Fruit fly (Drosophila melanogaster) whole organism, embryonic: Measurements from ENCODE around the gene lbl.

Source experiments
- Abd-B ChIP-seq: fragments of 200-800 bp; sonication (Bioruptor generic); optimal IDR thresholded peaks from 2 replicates; lab custom pipeline; 2018; ENCODE audit warnings: missing biosample characterization, mild to moderate bottlenecking, missing genetic modification characterization, moderate library complexity
- Ada2b ChIP-seq: fragments of 200-800 bp; sonication (Bioruptor generic); IDR thresholded peaks from 2 replicates; pipeline ENCODE4 v1.3.6; 2022; ENCODE audit warnings: missing biosample characterization, missing genetic modification characterization
- Aef1 ChIP-seq: fragments of 200-800 bp; sonication (Bioruptor generic); IDR thresholded peaks from 3 replicates; pipeline ENCODE4 v1.3.6; 2022; ENCODE audit warnings: missing biosample characterization, missing genetic modification characterization
- CG10462 ChIP-seq: fragments of 200-800 bp; sonication (Bioruptor generic); optimal IDR thresholded peaks from 2 replicates; lab custom pipeline; 2016; ENCODE audit warnings: missing biosample characterization, missing genetic modification characterization
- CG10959 ChIP-seq: fragments of 200-800 bp; sonication (Bioruptor generic); IDR thresholded peaks from 2 replicates; pipeline ENCODE4 v1.3.6; 2022; ENCODE audit warnings: missing biosample characterization, missing genetic modification characterization
- CG12299 ChIP-seq: fragments of 200-800 bp; sonication (Bioruptor generic); optimal IDR thresholded peaks from 2 replicates; lab custom pipeline; 2018; ENCODE audit warnings: missing biosample characterization, mild to moderate bottlenecking, missing genetic modification characterization
- CG13123 ChIP-seq: fragments of 200-800 bp; sonication (Bioruptor generic); optimal IDR thresholded peaks from 2 replicates; lab custom pipeline; 2016; ENCODE audit warnings: missing biosample characterization, missing genetic modification characterization
- CG13894 ChIP-seq: fragments of 200-800 bp; sonication (Bioruptor generic); optimal IDR thresholded peaks from 3 replicates; lab custom pipeline; 2018; ENCODE audit warnings: missing biosample characterization, mild to moderate bottlenecking, missing genetic modification characterization, moderate library complexity
- CG14710 ChIP-seq: fragments of 200-800 bp; sonication (Bioruptor generic); optimal IDR thresholded peaks from 3 replicates; lab custom pipeline; 2019; ENCODE audit warnings: missing biosample characterization, mild to moderate bottlenecking, missing genetic modification characterization, moderate library complexity
- CG15073 ChIP-seq: fragments of 200-800 bp; sonication (Bioruptor generic); optimal IDR thresholded peaks from 2 replicates; lab custom pipeline; 2016; ENCODE audit warnings: missing biosample characterization, missing genetic modification characterization
- CG1647 ChIP-seq: fragments of 200-800 bp; sonication (Bioruptor generic); optimal IDR thresholded peaks from 3 replicates; lab custom pipeline; 2016; ENCODE audit warnings: missing biosample characterization, missing genetic modification characterization
- CG16815 ChIP-seq: fragments of 200-800 bp; sonication (Bioruptor generic); optimal IDR thresholded peaks from 3 replicates; lab custom pipeline; 2017; ENCODE audit warnings: missing biosample characterization, mild to moderate bottlenecking, missing genetic modification characterization
- CG17361 ChIP-seq: fragments of 200-800 bp; sonication (Bioruptor generic); IDR thresholded peaks from 3 replicates; pipeline ENCODE4 v1.3.6; 2022; ENCODE audit warnings: missing biosample characterization, missing genetic modification characterization
- CG17802 ChIP-seq: fragments of 200-800 bp; sonication (Bioruptor generic); optimal IDR thresholded peaks from 2 replicates; lab custom pipeline; 2018; ENCODE audit warnings: missing biosample characterization, mild to moderate bottlenecking, missing genetic modification characterization, moderate library complexity
- CG1792 ChIP-seq: fragments of 200-800 bp; sonication (Bioruptor generic); optimal IDR thresholded peaks from 2 replicates; lab custom pipeline; 2016; ENCODE audit warnings: missing biosample characterization, missing genetic modification characterization
- CG18476 ChIP-seq: fragments of 200-800 bp; sonication (Bioruptor generic); optimal IDR thresholded peaks from 2 replicates; lab custom pipeline; 2016; ENCODE audit warnings: missing biosample characterization, mild to moderate bottlenecking, missing genetic modification characterization
- CG2202 ChIP-seq: fragments of 200-800 bp; sonication (Bioruptor generic); optimal IDR thresholded peaks from 2 replicates; lab custom pipeline; 2018; ENCODE audit warnings: missing biosample characterization, mild to moderate bottlenecking, missing genetic modification characterization
- CG30020 ChIP-seq: fragments of 200-800 bp; optimal IDR thresholded peaks from 2 replicates; lab custom pipeline; 2019; ENCODE audit warnings: missing biosample characterization, mild to moderate bottlenecking, missing genetic modification characterization, moderate library complexity
- CG30431 ChIP-seq: fragments of 200-800 bp; sonication (Bioruptor generic); optimal IDR thresholded peaks from 2 replicates; lab custom pipeline; 2017; ENCODE audit warnings: missing biosample characterization, missing genetic modification characterization
- CG4820 ChIP-seq: fragments of 200-800 bp; sonication (Bioruptor generic); optimal IDR thresholded peaks from 3 replicates; lab custom pipeline; 2016; ENCODE audit warnings: missing biosample characterization, missing genetic modification characterization
- CG6175 ChIP-seq: fragments of 200-800 bp; sonication (Bioruptor generic); IDR thresholded peaks from 3 replicates; pipeline ENCODE4 v1.3.6; 2022; ENCODE audit warnings: missing biosample characterization, missing genetic modification characterization
- CG7987 ChIP-seq: fragments of 200-800 bp; sonication (Bioruptor generic); optimal IDR thresholded peaks from 2 replicates; lab custom pipeline; 2018; ENCODE audit warnings: missing biosample characterization, mild to moderate bottlenecking, missing genetic modification characterization, moderate library complexity
- CG8290 ChIP-seq, 3 experiments: fragments of 200-800 bp; sonication (Bioruptor generic); optimal IDR thresholded peaks; 2 replicates each; lab custom pipeline; 2016 to 2019; ENCODE audit warnings: missing biosample characterization in 3 of 3, missing genetic modification characterization in 3 of 3, mild to moderate bottlenecking in 2 of 3, moderate library complexity in 1 of 3
- CG9437 ChIP-seq: fragments of 200-800 bp; sonication (Bioruptor generic); optimal IDR thresholded peaks from 2 replicates; lab custom pipeline; 2018; ENCODE audit warnings: missing biosample characterization, mild to moderate bottlenecking, missing genetic modification characterization
- Chrac-16 ChIP-seq: fragments of 200-800 bp; sonication (Bioruptor generic); optimal IDR thresholded peaks from 3 replicates; lab custom pipeline; 2016; ENCODE audit warnings: missing biosample characterization, missing genetic modification characterization
- CrebB ChIP-seq: fragments of 200-800 bp; sonication (Bioruptor generic); optimal IDR thresholded peaks from 3 replicates; lab custom pipeline; 2018; ENCODE audit warnings: missing biosample characterization, mild to moderate bottlenecking, missing genetic modification characterization
- D ChIP-seq, 2 experiments: fragments of 200-800 bp in 1 of 2; fragments of >200 bp in 1 of 2; sonication (Bioruptor generic) in 1 of 2; optimal IDR thresholded peaks; 2 replicates in 1 of 2; 3 replicates in 1 of 2; lab custom pipeline; 2017; ENCODE audit warnings: mild to moderate bottlenecking in 1 of 2, missing biosample characterization in 1 of 2, missing genetic modification characterization in 1 of 2, missing genetic modification reagents in 1 of 2
- Hmx ChIP-seq: fragments of 200-800 bp; sonication (Bioruptor generic); optimal IDR thresholded peaks from 2 replicates; lab custom pipeline; 2016; ENCODE audit warnings: missing biosample characterization, missing genetic modification characterization
- Lpt ChIP-seq: fragments of >200 bp; optimal IDR thresholded peaks from 2 replicates; lab custom pipeline; 2018; ENCODE audit warnings: missing biosample characterization, missing genetic modification characterization
- Max ChIP-seq: fragments of 200-800 bp; sonication (Bioruptor generic); optimal IDR thresholded peaks from 2 replicates; lab custom pipeline; 2016; ENCODE audit warnings: missing biosample characterization, mild to moderate bottlenecking, missing genetic modification characterization
- NfI ChIP-seq: fragments of 200-800 bp; sonication (Bioruptor generic); optimal IDR thresholded peaks from 3 replicates; lab custom pipeline; 2018; ENCODE audit warnings: missing biosample characterization, mild to moderate bottlenecking, missing genetic modification characterization, moderate library complexity
- Six4 ChIP-seq: fragments of 200-800 bp; sonication (Bioruptor generic); optimal IDR thresholded peaks from 2 replicates; lab custom pipeline; 2016; ENCODE audit warnings: missing biosample characterization, missing genetic modification characterization
- Ssrp ChIP-seq: fragments of 200-800 bp; sonication (Bioruptor generic); optimal IDR thresholded peaks from 2 replicates; lab custom pipeline; 2018; ENCODE audit warnings: missing biosample characterization, mild to moderate bottlenecking, missing genetic modification characterization, moderate library complexity
- aop ChIP-seq: fragments of 200-800 bp; sonication (Bioruptor generic); IDR thresholded peaks from 2 replicates; pipeline ENCODE4 v1.3.6; 2022; ENCODE audit warnings: missing biosample characterization, missing genetic modification characterization
- bigmax ChIP-seq: fragments of 200-800 bp; sonication (Bioruptor generic); optimal IDR thresholded peaks from 2 replicates; lab custom pipeline; 2018; ENCODE audit warnings: missing biosample characterization, mild to moderate bottlenecking, missing genetic modification characterization
- chif ChIP-seq, 2 experiments: fragments of 200-800 bp; sonication (Bioruptor generic); optimal IDR thresholded peaks; 3 replicates each; lab custom pipeline; 2016; ENCODE audit warnings: missing biosample characterization in 2 of 2, missing genetic modification characterization in 2 of 2
- crol ChIP-seq: fragments of 200-800 bp; sonication (Bioruptor generic); IDR thresholded peaks from 2 replicates; pipeline ENCODE4 v1.3.6; 2022; ENCODE audit warnings: missing biosample characterization, missing genetic modification characterization
- eyg ChIP-seq: fragments of 200-800 bp; sonication (Bioruptor generic); optimal IDR thresholded peaks from 3 replicates; lab custom pipeline; 2016; ENCODE audit warnings: missing biosample characterization, missing genetic modification characterization
- gfzf ChIP-seq: fragments of 200-800 bp; sonication (Bioruptor generic); optimal IDR thresholded peaks from 2 replicates; lab custom pipeline; 2016; ENCODE audit warnings: missing biosample characterization, mild to moderate bottlenecking, missing genetic modification characterization, moderate library complexity
- her ChIP-seq: fragments of 200-800 bp; sonication (Bioruptor generic); optimal IDR thresholded peaks from 2 replicates; lab custom pipeline; 2016; ENCODE audit warnings: missing biosample characterization, missing genetic modification characterization
- inv ChIP-seq: fragments of 200-800 bp; sonication (Bioruptor generic); IDR thresholded peaks from 2 replicates; pipeline ENCODE4 v1.3.6; 2022; ENCODE audit warnings: missing biosample characterization, missing genetic modification characterization; ENCODE audit not compliant: partially characterized antibody
- lmd ChIP-seq: fragments of 200-800 bp; sonication (Bioruptor generic); IDR thresholded peaks from 2 replicates; pipeline ENCODE4 v1.3.6; 2022; ENCODE audit warnings: missing biosample characterization, missing genetic modification characterization
- mld ChIP-seq: fragments of 200-800 bp; sonication (Bioruptor generic); IDR thresholded peaks from 3 replicates; pipeline ENCODE4 v1.3.6; 2022; ENCODE audit warnings: missing biosample characterization, missing genetic modification characterization; ENCODE audit not compliant: partially characterized antibody
- pnt ChIP-seq: fragments of 200-800 bp; sonication (Bioruptor generic); optimal IDR thresholded peaks from 3 replicates; lab custom pipeline; 2016; ENCODE audit warnings: missing biosample characterization, missing genetic modification characterization
- schlank ChIP-seq: fragments of 200-800 bp; sonication (Bioruptor generic); optimal IDR thresholded peaks from 2 replicates; lab custom pipeline; 2018; ENCODE audit warnings: missing biosample characterization, mild to moderate bottlenecking, missing genetic modification characterization
- tin ChIP-seq: fragments of 200-800 bp; sonication (Bioruptor generic); optimal IDR thresholded peaks from 3 replicates; lab custom pipeline; 2016; ENCODE audit warnings: missing biosample characterization, missing genetic modification characterization
- trem ChIP-seq: fragments of 200-800 bp; optimal IDR thresholded peaks from 3 replicates; lab custom pipeline; 2019; ENCODE audit warnings: missing biosample characterization, mild to moderate bottlenecking, missing genetic modification characterization, moderate library complexity
- tx ChIP-seq: fragments of 200-800 bp; sonication (Bioruptor generic); optimal IDR thresholded peaks from 2 replicates; lab custom pipeline; 2016; ENCODE audit warnings: missing biosample characterization, missing genetic modification characterization
- zfh1 ChIP-seq: fragments of 200-800 bp; sonication (Bioruptor generic); IDR thresholded peaks from 3 replicates; pipeline ENCODE4 v1.3.6; 2022; ENCODE audit warnings: missing biosample characterization, missing genetic modification characterization

The lbl gene

dm6 chr3R:21376859-21377607 is 56.9 kb downstream of the lbl start (continued):
- no peak for TF ChIP-seq CG6175
- TF ChIP-seq CG8290 (GFP tag; optimal IDR thresholded peaks at IDR 0.05; lab: Kevin White, UChicago), result peak; percentile 44
- TF ChIP-seq CG8290 (tag; optimal IDR thresholded peaks at IDR 0.05; lab: Kevin White, UChicago), result peak in 1 of 2 experiments; percentile 49
- peak; percentile 30 for TF ChIP-seq CG12299 (tag; lab: Kevin White, UChicago)
- TF ChIP-seq CG10462, result no peak
- TF ChIP-seq CG14710, result peak; percentile 46
- no peak for TF ChIP-seq CG4820 (GFP tag; lab: Kevin White, UChicago)
- no peak for TF ChIP-seq Ada2b (GFP tag; lab: Robert Waterston, UW)
- TF ChIP-seq tx (GFP tag; lab: Kevin White, UChicago), result no peak
- peak; percentile 5 for TF ChIP-seq CrebB (tag; lab: Kevin White, UChicago)
- TF ChIP-seq eyg (GFP tag; lab: Kevin White, UChicago), result no peak
- peak; percentile 51 for TF ChIP-seq gfzf (GFP tag; lab: Kevin White, UChicago)
- no peak for TF ChIP-seq CG7987
- no peak for TF ChIP-seq tin (GFP tag; lab: Kevin White, UChicago)
- TF ChIP-seq inv (GFP tag; lab: Robert Waterston, UW), result peak; percentile 85
- TF ChIP-seq zfh1 (GFP tag; lab: Robert Waterston, UW), result 0 out of 3 replicates have a peak, but pooled peaks have one; percentile 5
- TF ChIP-seq crol (GFP tag; lab: Robert Waterston, UW), result no peak
- TF ChIP-seq CG2202, result peak; percentile 11
- peak; percentile 11 for TF ChIP-seq CG17802 (tag; lab: Kevin White, UChicago)
- TF ChIP-seq D (optimal IDR thresholded peaks at IDR 0.05; lab: Kevin White, UChicago), result no peak
- TF ChIP-seq D (GFP tag; optimal IDR thresholded peaks at IDR 0.05; lab: Kevin White, UChicago), result no peak
- TF ChIP-seq CG30431 (GFP tag; lab: Kevin White, UChicago), result no peak
- TF ChIP-seq CG1647 (GFP tag; lab: Kevin White, UChicago), result no peak
- no peak for TF ChIP-seq CG13894 (tag; lab: Kevin White, UChicago)
- no peak for TF ChIP-seq her
- no peak for TF ChIP-seq pnt (GFP tag; lab: Kevin White, UChicago)
- no peak for TF ChIP-seq Lpt (GFP tag; lab: Kevin White, UChicago)
- TF ChIP-seq Max, result no peak
- TF ChIP-seq trem (tag; lab: Kevin White, UChicago), result peak; percentile 5
- no peak for TF ChIP-seq Chrac-16 (GFP tag; lab: Kevin White, UChicago)
- peak; percentile 36 for TF ChIP-seq Ssrp
- TF ChIP-seq chif (GFP tag; optimal IDR thresholded peaks at IDR 0.05; lab: Kevin White, UChicago), result peak in 1 of 2 experiments; percentile 25
- no peak for TF ChIP-seq CG10959 (GFP tag; lab: Robert Waterston, UW)
- no peak for TF ChIP-seq CG18476 (GFP tag; lab: Kevin White, UChicago)
- no peak for TF ChIP-seq CG16815 (GFP tag; lab: Kevin White, UChicago)
- no peak for TF ChIP-seq CG13123
- no peak for TF ChIP-seq aop (GFP tag; lab: Robert Waterston, UW)
- TF ChIP-seq mld (GFP tag; lab: Robert Waterston, UW), result peak; percentile 43; the same call in 1 of the 3 replicates
- TF ChIP-seq lmd (GFP tag; lab: Robert Waterston, UW), result no peak
- TF ChIP-seq bigmax, result no peak
- no peak for TF ChIP-seq CG1792 (GFP tag; lab: Kevin White, UChicago)
- TF ChIP-seq Six4 (GFP tag; lab: Kevin White, UChicago), result no peak
- TF ChIP-seq NfI (GFP tag; lab: Kevin White, UChicago), result no peak
- no peak for TF ChIP-seq Abd-B
- no peak for TF ChIP-seq CG9437 (GFP tag; lab: Kevin White, UChicago)
- TF ChIP-seq CG17361 (GFP tag; lab: Robert Waterston, UW), result peak; percentile 30; the same call in 1 of the 3 replicates
- TF ChIP-seq CG30020, result peak; percentile 70
- TF ChIP-seq Aef1 (GFP tag; lab: Robert Waterston, UW), result no peak
- no peak for TF ChIP-seq schlank
- TF ChIP-seq CG15073 (GFP tag; lab: Kevin White, UChicago), result no peak
- TF ChIP-seq Hmx (GFP tag; lab: Kevin White, UChicago), result no peak
